Worm (Caenorhabditis elegans) whole organism, L1 larva: Measurements from ENCODE around the gene H25P19.1.

Experiments used
- C16A3.4 ChIP-seq: fragments of 150-350 bp; optimal IDR thresholded peaks from 2 replicates; lab custom pipeline; 2014; ENCODE audit warnings: missing biosample characterization, missing genetic modification characterization
- aly-2 ChIP-seq: fragments of 150-350 bp; optimal IDR thresholded peaks from 2 replicates; lab custom pipeline; 2014; ENCODE audit warnings: missing biosample characterization, missing genetic modification characterization
- ama-1 ChIP-seq: fragments of 150-350 bp; optimal IDR thresholded peaks from 2 replicates; lab custom pipeline; 2014
- dpl-1 ChIP-seq, 3 experiments: fragments of 150-350 bp in 2 of 3; sonication (generic microtip) in 1 of 3; optimal IDR thresholded peaks; 2 replicates each; lab custom pipeline; 2014 to 2017; ENCODE audit warnings: missing biosample characterization in 3 of 3, missing genetic modification characterization in 3 of 3, missing genetic modification reagents in 3 of 3
- elt-2 ChIP-seq: sonication (generic microtip); optimal IDR thresholded peaks from 2 replicates; lab custom pipeline; 2016; ENCODE audit warnings: missing genetic modification characterization, mild to moderate bottlenecking, inconsistent platforms, missing compliant biosample characterization, missing genetic modification reagents
- elt-3 ChIP-seq, 6 experiments: fragments of 150-350 bp in 1 of 6; sonication (generic microtip); optimal IDR thresholded peaks; 2 replicates each; lab custom pipeline; 2017 to 2018; ENCODE audit warnings: missing biosample characterization in 6 of 6, missing genetic modification characterization in 6 of 6, inconsistent platforms in 1 of 6
- lin-13 ChIP-seq: fragments of 150-350 bp; optimal IDR thresholded peaks from 2 replicates; lab custom pipeline; 2014; ENCODE audit warnings: missing biosample characterization, missing genetic modification reagents, missing genetic modification characterization
- lin-39 ChIP-seq: fragments of 150-350 bp; optimal IDR thresholded peaks from 2 replicates; lab custom pipeline; 2014; ENCODE audit warnings: missing biosample characterization, missing genetic modification reagents, missing genetic modification characterization
- nhr-11 ChIP-seq: fragments of 150-350 bp; optimal IDR thresholded peaks from 2 replicates; lab custom pipeline; 2014; ENCODE audit warnings: missing biosample characterization, missing genetic modification characterization
- nhr-84 ChIP-seq: sonication (generic microtip); optimal IDR thresholded peaks from 2 replicates; lab custom pipeline; 2017; ENCODE audit warnings: missing biosample characterization, missing genetic modification characterization
- pqm-1 ChIP-seq: sonication (generic microtip); optimal IDR thresholded peaks from 3 replicates; lab custom pipeline; 2017; ENCODE audit warnings: missing biosample characterization, missing genetic modification characterization
- snpc-4 ChIP-seq: fragments of 150-350 bp; optimal IDR thresholded peaks from 2 replicates; lab custom pipeline; 2014; ENCODE audit warnings: missing biosample characterization, missing genetic modification characterization
- swsn-7 ChIP-seq: sonication (generic microtip); optimal IDR thresholded peaks from 2 replicates; lab custom pipeline; 2016; ENCODE audit warnings: missing genetic modification characterization, missing compliant biosample characterization
- unc-30 ChIP-seq: sonication (generic microtip); optimal IDR thresholded peaks from 2 replicates; lab custom pipeline; 2017; ENCODE audit warnings: missing biosample characterization, missing genetic modification characterization

DNA sequence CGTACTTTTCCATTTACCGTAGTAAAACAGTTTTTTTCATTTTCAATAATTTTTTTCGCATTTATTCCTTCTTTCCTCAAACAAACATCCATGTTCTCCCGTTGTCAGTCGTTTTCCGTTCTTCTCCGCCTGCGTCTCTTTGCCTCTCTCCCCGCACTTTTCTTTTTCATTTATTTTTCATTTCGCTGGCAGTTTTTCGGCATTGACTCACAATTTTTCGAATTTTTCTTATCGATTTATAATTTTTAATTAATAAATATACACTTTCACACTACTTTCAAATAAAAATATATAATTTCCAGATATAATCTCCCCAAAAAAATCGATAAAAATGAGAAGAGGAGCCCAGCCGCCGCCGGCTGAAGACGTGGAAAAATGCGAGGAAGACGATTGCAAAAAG lies at the start of gene H25P19.1:
- TF ChIP-seq lin-13 (GFP tag; lab: Kevin White, UChicago) (no peak), snpc-4 (tag; lab: Kevin White, UChicago) (no peak), lin-39 (no peak), elt-3 (tag; optimal IDR thresholded peaks at IDR 0.05; lab: Kevin White, UChicago) (no peak), ama-1 (lab: Kevin White, UChicago) (no peak), aly-2 (tag; lab: Kevin White, UChicago) (no peak), nhr-84 (tag; lab: Kevin White, UChicago) (no peak), C16A3.4 (tag; lab: Kevin White, UChicago) (no peak), nhr-11 (tag; lab: Kevin White, UChicago) (no peak), elt-2 (tag; lab: Kevin White, UChicago) (no peak), unc-30 (tag; lab: Kevin White, UChicago) (no peak), swsn-7 (no peak), dpl-1 (GFP tag; optimal IDR thresholded peaks at IDR 0.05; lab: Kevin White, UChicago) (no peak), pqm-1 (no peak)
